Worm (Caenorhabditis elegans): Measurements from ENCODE around the gene R107.5.

DNA sequence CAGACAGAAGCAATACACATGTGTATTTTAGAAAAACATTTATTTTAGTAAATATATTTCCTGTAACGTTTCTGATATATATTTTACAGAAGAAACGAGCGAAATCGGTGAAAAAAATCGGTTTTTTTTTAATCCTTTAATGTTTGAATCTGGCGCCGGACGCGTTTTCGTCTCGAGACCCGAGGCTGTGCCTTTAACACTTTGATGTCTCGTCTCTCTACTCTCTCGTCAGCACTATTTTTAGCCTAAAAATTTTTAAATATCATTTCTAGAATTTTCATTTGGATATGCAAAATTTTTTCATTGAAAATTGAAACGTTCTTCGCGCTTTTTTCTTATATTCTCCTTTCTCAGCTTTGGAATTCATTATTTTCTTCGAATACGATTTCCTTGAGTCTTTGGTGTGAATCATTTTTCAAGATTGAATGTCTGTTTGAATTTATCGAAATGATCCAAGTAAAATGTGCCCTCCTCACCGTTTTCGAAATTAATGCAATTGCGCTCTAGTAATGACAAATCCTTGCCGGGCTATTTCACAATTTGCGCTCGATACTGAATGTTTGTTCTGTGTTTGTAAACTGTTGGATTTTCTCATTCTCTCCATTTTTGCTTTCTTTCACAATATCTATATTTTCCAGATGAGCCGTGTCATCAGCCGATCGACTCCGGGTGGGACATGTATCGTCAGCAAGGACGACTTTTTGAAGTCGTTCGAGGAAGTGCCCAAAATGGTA, 991 bp upstream of the R107.5 start, which contains the start of gene cls-2:
- TF ChIP-seq hmbx-1 (tag; optimal IDR thresholded peaks at IDR 0.05) (no peak), ama-1 (optimal IDR thresholded peaks at IDR 0.05) (no peak), ceh-13 (GFP tag; optimal IDR thresholded peaks at IDR 0.05) (no peak), hmg-4 (GFP tag; optimal IDR thresholded peaks at IDR 0.05) (no peak), pes-1 (GFP tag; IDR thresholded peaks at IDR 0.05) (no peak), ets-7 (tag; optimal IDR thresholded peaks at IDR 0.05) (no peak), F13C5.2 (tag; optimal IDR thresholded peaks at IDR 0.05) (no peak), flt-1 (GFP tag; IDR thresholded peaks at IDR 0.05) (no peak), aly-1 (tag; optimal IDR thresholded peaks at IDR 0.05) (no peak), hnd-1 (tag; optimal IDR thresholded peaks at IDR 0.05) (no peak), ceh-36 (tag; optimal IDR thresholded peaks at IDR 0.05) (no peak), tbx-11 (GFP tag; IDR thresholded peaks at IDR 0.05) (no peak)
